Fruit fly (Drosophila melanogaster): ENCODE results near the gene I-t.

I-t gene

dm6 chr3R:11656614-11657216 is 47.1 kb upstream of the I-t start (continued):
- TF ChIP-seq CG3838 (GFP tag; optimal IDR thresholded peaks at IDR 0.05) (peak; percentile 92), CG7357 (GFP tag; IDR thresholded peaks at IDR 0.05) (peak; percentile 91), Optix (GFP tag; IDR thresholded peaks at IDR 0.05) (peak; percentile 96), CG18262 (tag; optimal IDR thresholded peaks at IDR 0.05) (peak; percentile 95), Elba2 (GFP tag; optimal IDR thresholded peaks at IDR 0.05) (no peak), da (GFP tag; optimal IDR thresholded peaks at IDR 0.05) (peak; percentile 57), ssp (GFP tag; IDR thresholded peaks at IDR 0.05) (peak; percentile 88), CG11696 (GFP tag; IDR thresholded peaks at IDR 0.05) (peak; percentile 91), CG30431 (GFP tag; optimal IDR thresholded peaks at IDR 0.05) (peak; percentile 93), CG7839 (tag; optimal IDR thresholded peaks at IDR 0.05) (peak; percentile 97), lmd (GFP tag; IDR thresholded peaks at IDR 0.05) (peak; percentile 97), CG6791 (GFP tag; IDR thresholded peaks at IDR 0.05; ENCODE audit: partially characterized antibody) (no peak), CG1602 (GFP tag; optimal IDR thresholded peaks at IDR 0.05) (peak; percentile 94), cg (GFP tag; optimal IDR thresholded peaks at IDR 0.05) (no peak), ro (GFP tag; IDR thresholded peaks at IDR 0.05) (peak; percentile 90), CG12769 (tag; optimal IDR thresholded peaks at IDR 0.05) (peak; percentile 96), Ravus (GFP tag; IDR thresholded peaks at IDR 0.05) (peak; percentile 91), CG42726 (GFP tag; IDR thresholded peaks at IDR 0.05; ENCODE audit: partially characterized antibody) (no peak), tna (GFP tag; IDR thresholded peaks at IDR 0.05; ENCODE audit: partially characterized antibody) (no peak), gcm2 (GFP tag; optimal IDR thresholded peaks at IDR 0.05) (peak; percentile 93), chinmo (GFP tag; IDR thresholded peaks at IDR 0.05; ENCODE audit: partially characterized antibody) (0 out of 4 replicates have a peak, but pooled peaks have one; percentile 28), gce (GFP tag; IDR thresholded peaks at IDR 0.05) (peak; percentile 95), CG34376 (GFP tag; optimal IDR thresholded peaks at IDR 0.05) (peak; percentile 77), CG1792 (GFP tag; optimal IDR thresholded peaks at IDR 0.05) (peak; percentile 92), schlank (tag; optimal IDR thresholded peaks at IDR 0.05) (peak; percentile 94), CG10209 (GFP tag; optimal IDR thresholded peaks at IDR 0.05) (peak; percentile 95), cas (GFP tag; IDR thresholded peaks at IDR 0.05) (peak; percentile 95), CkIIα-i1 (GFP tag; IDR thresholded peaks at IDR 0.05) (peak; percentile 80), yki (optimal IDR thresholded peaks at IDR 0.05) (no peak), Dip3 (GFP tag; optimal IDR thresholded peaks at IDR 0.05) (peak; percentile 96), onecut (GFP tag; IDR thresholded peaks at IDR 0.05) (peak; percentile 91), al (GFP tag; IDR thresholded peaks at IDR 0.05) (peak; percentile 97), CG11247 (GFP tag; IDR thresholded peaks at IDR 0.05) (peak; percentile 96), CG11560 (tag; IDR thresholded peaks at IDR 0.05) (peak; percentile 85), gcm (GFP tag; optimal IDR thresholded peaks at IDR 0.05) (peak; percentile 95), pros (GFP tag; optimal IDR thresholded peaks at IDR 0.05) (no peak), CG7963 (GFP tag; IDR thresholded peaks at IDR 0.05; ENCODE audit: partially characterized antibody) (no peak), CG32772 (GFP tag; IDR thresholded peaks at IDR 0.05) (peak; percentile 97), CG4328 (GFP tag; optimal IDR thresholded peaks at IDR 0.05) (peak; percentile 76), otp (GFP tag; IDR thresholded peaks at IDR 0.05) (peak; percentile 95), C15 (GFP tag; IDR thresholded peaks at IDR 0.05) (peak; percentile 88), Hr3 (GFP tag; optimal IDR thresholded peaks at IDR 0.05) (peak; percentile 92), slbo (GFP tag; IDR thresholded peaks at IDR 0.05) (peak; percentile 98), CG10366 (GFP tag; IDR thresholded peaks at IDR 0.05) (peak; percentile 96), CG4617 (GFP tag; optimal IDR thresholded peaks at IDR 0.05; ENCODE audit: borderline replicate concordance) (peak; percentile 87), CG9876 (GFP tag; optimal IDR thresholded peaks at IDR 0.05) (peak; percentile 86), ken (GFP tag; IDR thresholded peaks at IDR 0.05) (peak; percentile 95), wor (GFP tag; IDR thresholded peaks at IDR 0.05) (peak; percentile 93), chm (GFP tag; IDR thresholded peaks at IDR 0.05) (peak; percentile 98), cad (GFP tag; optimal IDR thresholded peaks at IDR 0.05) (no peak), hbn (GFP tag; IDR thresholded peaks at IDR 0.05; ENCODE audit: partially characterized antibody) (no peak; the same call in 1 of the 2 replicates)
